Fruit fly (Drosophila melanogaster) whole organism, embryonic: ENCODE data around the gene CG6972.

Source experiments
- Blimp-1 ChIP-seq: fragments of 200-800 bp; sonication (Bioruptor generic); optimal IDR thresholded peaks from 3 replicates; lab custom pipeline; 2018; ENCODE audit warnings: missing biosample characterization, missing genetic modification characterization, mild to moderate bottlenecking, moderate library complexity, missing genetic modification reagents
- CG10543 ChIP-seq: fragments of 200-800 bp; sonication (Bioruptor generic); optimal IDR thresholded peaks from 3 replicates; lab custom pipeline; 2017; ENCODE audit warnings: missing biosample characterization, mild to moderate bottlenecking, missing genetic modification characterization, moderate library complexity
- CG11504 ChIP-seq: fragments of 200-800 bp; sonication (Bioruptor generic); optimal IDR thresholded peaks from 3 replicates; lab custom pipeline; 2019; ENCODE audit warnings: missing biosample characterization, mild to moderate bottlenecking, missing genetic modification characterization, moderate library complexity
- CG1233 ChIP-seq: fragments of 200-800 bp; sonication (Bioruptor generic); optimal IDR thresholded peaks from 4 replicates; lab custom pipeline; 2018; ENCODE audit warnings: missing biosample characterization, mild to moderate bottlenecking, missing genetic modification characterization
- CG12391 ChIP-seq: fragments of 200-800 bp; sonication (Bioruptor generic); optimal IDR thresholded peaks from 3 replicates; lab custom pipeline; 2018; ENCODE audit warnings: missing biosample characterization, mild to moderate bottlenecking, missing genetic modification characterization, moderate library complexity
- CG15696 ChIP-seq: fragments of 200-800 bp; sonication (Bioruptor generic); optimal IDR thresholded peaks from 2 replicates; lab custom pipeline; 2019; ENCODE audit warnings: missing biosample characterization, mild to moderate bottlenecking, missing genetic modification characterization, moderate library complexity
- CG17359 ChIP-seq: fragments of 200-800 bp; sonication (Bioruptor generic); optimal IDR thresholded peaks from 3 replicates; lab custom pipeline; 2018; ENCODE audit warnings: missing biosample characterization, mild to moderate bottlenecking, missing genetic modification characterization, moderate library complexity
- CG17361 ChIP-seq: fragments of 200-800 bp; sonication (Bioruptor generic); IDR thresholded peaks from 3 replicates; pipeline ENCODE4 v1.3.6; 2022; ENCODE audit warnings: missing biosample characterization, missing genetic modification characterization
- CG17829 ChIP-seq: fragments of 200-800 bp; optimal IDR thresholded peaks from 2 replicates; lab custom pipeline; 2019; ENCODE audit warnings: missing biosample characterization, mild to moderate bottlenecking, missing genetic modification characterization, moderate library complexity
- CG2678 ChIP-seq: fragments of 200-800 bp; sonication (Bioruptor generic); optimal IDR thresholded peaks from 3 replicates; lab custom pipeline; 2019; ENCODE audit warnings: missing biosample characterization, mild to moderate bottlenecking, missing genetic modification characterization, moderate library complexity
- CG31441 ChIP-seq: fragments of 200-800 bp; sonication (Bioruptor generic); IDR thresholded peaks from 2 replicates; pipeline ENCODE4 v1.3.6; 2022; ENCODE audit warnings: missing biosample characterization, missing genetic modification characterization
- CG32532 ChIP-seq: fragments of 200-800 bp; sonication (Bioruptor generic); IDR thresholded peaks from 2 replicates; pipeline ENCODE4 v1.3.6; 2022; ENCODE audit warnings: missing biosample characterization, missing genetic modification characterization
- CG7556 ChIP-seq: fragments of 200-800 bp; sonication (Bioruptor generic); optimal IDR thresholded peaks from 2 replicates; lab custom pipeline; 2017; ENCODE audit warnings: missing biosample characterization, mild to moderate bottlenecking, missing genetic modification characterization
- CG7839 ChIP-seq: fragments of 200-800 bp; sonication (Bioruptor generic); optimal IDR thresholded peaks from 3 replicates; lab custom pipeline; 2018; ENCODE audit warnings: missing biosample characterization, mild to moderate bottlenecking, missing genetic modification characterization, moderate library complexity
- CG8089 ChIP-seq: fragments of 200-800 bp; sonication (Bioruptor generic); optimal IDR thresholded peaks from 3 replicates; lab custom pipeline; 2016; ENCODE audit warnings: missing biosample characterization, missing genetic modification characterization
- CoRest ChIP-seq: fragments of 200-800 bp; sonication (Bioruptor generic); optimal IDR thresholded peaks from 3 replicates; lab custom pipeline; 2018; ENCODE audit warnings: missing biosample characterization, mild to moderate bottlenecking, missing genetic modification characterization, moderate library complexity
- Ets65A ChIP-seq: fragments of 200-800 bp; sonication (Bioruptor generic); peaks from one replicate; lab custom pipeline; 2016; ENCODE audit warnings: missing biosample characterization, missing genetic modification characterization
- Fer1 ChIP-seq: fragments of 200-800 bp; sonication (Bioruptor generic); optimal IDR thresholded peaks from 2 replicates; lab custom pipeline; 2017; ENCODE audit warnings: missing biosample characterization, mild to moderate bottlenecking, missing genetic modification characterization
- H2.0 ChIP-seq: fragments of 200-800 bp; sonication (Bioruptor generic); IDR thresholded peaks from 2 replicates; pipeline ENCODE4 v1.3.6; 2022; ENCODE audit warnings: missing biosample characterization, missing genetic modification characterization
- Hr3 ChIP-seq: fragments of 200-800 bp; sonication (Bioruptor generic); optimal IDR thresholded peaks from 3 replicates; lab custom pipeline; 2016; ENCODE audit warnings: missing biosample characterization, missing genetic modification characterization
- Hr51 ChIP-seq, 2 experiments: fragments of 200-800 bp; sonication (Bioruptor generic); optimal IDR thresholded peaks; 2 replicates in 1 of 2; 3 replicates in 1 of 2; lab custom pipeline; 2016 to 2018; ENCODE audit warnings: missing biosample characterization in 2 of 2, missing genetic modification characterization in 2 of 2, mild to moderate bottlenecking in 1 of 2, moderate library complexity in 1 of 2
- Hsf ChIP-seq: fragments of 200-800 bp; sonication (Bioruptor generic); optimal IDR thresholded peaks from 3 replicates; lab custom pipeline; 2016; ENCODE audit warnings: missing biosample characterization, missing genetic modification characterization
- Meics ChIP-seq: fragments of 200-800 bp; sonication (Bioruptor generic); optimal IDR thresholded peaks from 2 replicates; lab custom pipeline; 2017; ENCODE audit warnings: missing biosample characterization, mild to moderate bottlenecking, missing genetic modification characterization
- Oli ChIP-seq: fragments of 200-800 bp; sonication (Bioruptor generic); optimal IDR thresholded peaks from 2 replicates; lab custom pipeline; 2018; ENCODE audit warnings: missing biosample characterization, mild to moderate bottlenecking, missing genetic modification characterization, moderate library complexity
- Ptx1 ChIP-seq: fragments of 200-800 bp; sonication (Bioruptor generic); IDR thresholded peaks from 2 replicates; pipeline ENCODE4 v1.3.6; 2022; ENCODE audit warnings: missing biosample characterization, missing genetic modification characterization
- Sox102F ChIP-seq: fragments of 200-800 bp; sonication (Bioruptor generic); optimal IDR thresholded peaks from 2 replicates; lab custom pipeline; 2018; ENCODE audit warnings: missing biosample characterization, mild to moderate bottlenecking, missing genetic modification characterization, moderate library complexity
- TFAM ChIP-seq: fragments of 200-800 bp; sonication (Bioruptor generic); optimal IDR thresholded peaks from 2 replicates; lab custom pipeline; 2017; ENCODE audit warnings: missing biosample characterization, missing genetic modification characterization, inconsistent platforms
- Trl ChIP-seq, 3 experiments: fragments of >200 bp in 2 of 3; fragments of 200-800 bp in 1 of 3; sonication (Bioruptor generic) in 1 of 3; optimal IDR thresholded peaks; 2 replicates in 1 of 3; 3 replicates in 2 of 3; lab custom pipeline; 2016 to 2017; ENCODE audit warnings: missing biosample characterization in 1 of 3, missing genetic modification characterization in 1 of 3
- ato ChIP-seq: fragments of 200-800 bp; sonication (Bioruptor generic); IDR thresholded peaks from 2 replicates; pipeline ENCODE4 v1.3.6; 2022; ENCODE audit warnings: missing biosample characterization, missing genetic modification characterization; ENCODE audit not compliant: partially characterized antibody
- bab2 ChIP-seq: fragments of 200-800 bp; sonication (Bioruptor generic); optimal IDR thresholded peaks from 2 replicates; lab custom pipeline; 2016; ENCODE audit warnings: missing biosample characterization, missing genetic modification characterization
- bsh ChIP-seq, 2 experiments: fragments of 200-800 bp; sonication (Bioruptor generic); optimal IDR thresholded peaks; 2 replicates each; lab custom pipeline; 2017 to 2018; ENCODE audit warnings: mild to moderate bottlenecking in 2 of 2, missing biosample characterization in 2 of 2, missing genetic modification characterization in 2 of 2, moderate library complexity in 1 of 2
- crol ChIP-seq: fragments of 200-800 bp; sonication (Bioruptor generic); IDR thresholded peaks from 2 replicates; pipeline ENCODE4 v1.3.6; 2022; ENCODE audit warnings: missing biosample characterization, missing genetic modification characterization
- dimm ChIP-seq: fragments of 200-800 bp; sonication (Bioruptor generic); IDR thresholded peaks from 2 replicates; pipeline ENCODE4 v1.3.6; 2022; ENCODE audit warnings: missing biosample characterization, missing genetic modification characterization
- dmrt11E ChIP-seq: fragments of 200-800 bp; sonication (Bioruptor generic); optimal IDR thresholded peaks from 3 replicates; lab custom pipeline; 2018; ENCODE audit warnings: missing biosample characterization, mild to moderate bottlenecking, missing genetic modification characterization, moderate library complexity
- grau ChIP-seq: fragments of 200-800 bp; optimal IDR thresholded peaks from 3 replicates; lab custom pipeline; 2019; ENCODE audit warnings: missing biosample characterization, mild to moderate bottlenecking, missing genetic modification characterization, moderate library complexity
- lilli ChIP-seq: fragments of 200-800 bp; sonication (Bioruptor generic); optimal IDR thresholded peaks from 3 replicates; lab custom pipeline; 2016; ENCODE audit warnings: missing biosample characterization, missing genetic modification characterization
- nmo ChIP-seq: fragments of 200-800 bp; sonication (Bioruptor generic); optimal IDR thresholded peaks from 2 replicates; lab custom pipeline; 2018; ENCODE audit warnings: missing biosample characterization, mild to moderate bottlenecking, missing genetic modification characterization, moderate library complexity
- nom ChIP-seq: fragments of 200-800 bp; sonication (Bioruptor generic); optimal IDR thresholded peaks from 2 replicates; lab custom pipeline; 2017; ENCODE audit warnings: missing biosample characterization, missing genetic modification characterization, mild to moderate bottlenecking, moderate library complexity, missing genetic modification reagents
- pb ChIP-seq: fragments of 200-800 bp; sonication (Bioruptor generic); optimal IDR thresholded peaks from 3 replicates; lab custom pipeline; 2016; ENCODE audit warnings: missing biosample characterization, missing genetic modification characterization
- phol ChIP-seq: fragments of 200-800 bp; sonication (Bioruptor generic); optimal IDR thresholded peaks from 3 replicates; lab custom pipeline; 2018; ENCODE audit warnings: missing biosample characterization, mild to moderate bottlenecking, missing genetic modification characterization, moderate library complexity
- prd ChIP-seq, 3 experiments: fragments of >200 bp in 2 of 3; fragments of 200-800 bp in 1 of 3; sonication (Bioruptor generic) in 1 of 3; optimal IDR thresholded peaks in 2 of 3; IDR thresholded peaks in 1 of 3; 2 replicates in 2 of 3; 3 replicates in 1 of 3; pipeline versions ENCODE4 v1.3.6 to Lab custom; 2017 to 2022; ENCODE audit warnings: missing biosample characterization in 1 of 3, missing genetic modification characterization in 1 of 3
- sens ChIP-seq: fragments of 200-800 bp; sonication (Bioruptor generic); peaks from one replicate; lab custom pipeline; 2016; ENCODE audit warnings: missing biosample characterization, missing genetic modification characterization
- sisA ChIP-seq: fragments of 200-800 bp; sonication (Bioruptor generic); IDR thresholded peaks from 2 replicates; pipeline ENCODE4 v1.3.6; 2022; ENCODE audit warnings: missing biosample characterization, missing genetic modification characterization
- slbo ChIP-seq: fragments of 200-800 bp; sonication (Bioruptor generic); IDR thresholded peaks from 2 replicates; pipeline ENCODE4 v1.3.6; 2022; ENCODE audit warnings: missing biosample characterization, missing genetic modification characterization
- tap ChIP-seq: fragments of 200-800 bp; optimal IDR thresholded peaks from 3 replicates; lab custom pipeline; 2019; ENCODE audit warnings: missing biosample characterization, mild to moderate bottlenecking, missing genetic modification characterization, moderate library complexity
- tgo ChIP-seq: fragments of 200-800 bp; sonication (Bioruptor generic); IDR thresholded peaks from 3 replicates; pipeline ENCODE4 v1.3.6; 2022; ENCODE audit warnings: missing biosample characterization, missing genetic modification characterization
- trem ChIP-seq: fragments of 200-800 bp; optimal IDR thresholded peaks from 3 replicates; lab custom pipeline; 2019; ENCODE audit warnings: missing biosample characterization, mild to moderate bottlenecking, missing genetic modification characterization, moderate library complexity
- vvl ChIP-seq: fragments of 200-800 bp; sonication (Bioruptor generic); IDR thresholded peaks from 2 replicates; pipeline ENCODE4 v1.3.6; 2022; ENCODE audit warnings: missing biosample characterization, missing genetic modification characterization
- zf30C ChIP-seq: fragments of 200-800 bp; sonication (Bioruptor generic); optimal IDR thresholded peaks from 3 replicates; lab custom pipeline; 2018; ENCODE audit warnings: missing biosample characterization, mild to moderate bottlenecking, missing genetic modification characterization

Gene CG6972

DNA sequence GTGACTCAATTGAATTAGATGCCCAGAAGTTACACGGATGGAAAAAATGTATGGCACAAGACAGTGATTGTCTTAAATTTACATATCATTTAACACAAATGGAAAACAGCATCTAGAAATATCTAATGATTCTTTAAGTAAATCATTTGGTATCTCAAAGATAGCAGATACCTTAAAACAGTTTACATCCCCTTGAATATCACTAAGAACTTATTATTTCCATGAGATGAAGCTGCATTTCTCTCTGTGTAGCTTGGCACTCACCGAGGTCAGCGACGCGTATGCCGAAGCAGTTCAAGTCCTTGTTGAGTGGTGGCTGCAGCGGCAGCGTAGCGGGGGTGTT lies 17.8 kb downstream of the CG6972 start (continued):
- peak; percentile 64 for TF ChIP-seq CG11504
- no peak for TF ChIP-seq prd (optimal IDR thresholded peaks at IDR 0.05; lab: Kevin White, UChicago)
- TF ChIP-seq prd (GFP tag; IDR thresholded peaks at IDR 0.05; lab: Robert Waterston, UW): 0 out of 3 replicates have a peak, but pooled peaks have one; percentile 23
- TF ChIP-seq dmrt11E (tag; lab: Kevin White, UChicago): peak; percentile 32
- TF ChIP-seq lilli: peak; percentile 14
- TF ChIP-seq sisA (GFP tag; lab: Robert Waterston, UW): peak; percentile 44; the same call in 1 of the 2 replicates
- TF ChIP-seq tgo (GFP tag; lab: Robert Waterston, UW): no peak
- peak; percentile 35 for TF ChIP-seq CG10543
- peak; percentile 40 for TF ChIP-seq CoRest (tag; lab: Kevin White, UChicago)
- peak; percentile 27 for TF ChIP-seq Fer1 (GFP tag; lab: Kevin White, UChicago)
- TF ChIP-seq trem (tag; lab: Kevin White, UChicago): peak; percentile 37
- peak; percentile 44 for TF ChIP-seq Oli (tag; lab: Kevin White, UChicago)
- peak; percentile 46 for TF ChIP-seq CG7556 (GFP tag; lab: Kevin White, UChicago)
- peak; percentile 44; the same call in 1 of the 2 replicates for TF ChIP-seq CG31441 (GFP tag; lab: Robert Waterston, UW)
- no peak for TF ChIP-seq CG8089 (GFP tag; lab: Kevin White, UChicago)
- peak in 1 of 2 experiments; percentile 48 for TF ChIP-seq bsh (GFP tag; optimal IDR thresholded peaks at IDR 0.05; lab: Kevin White, UChicago)
- peak; percentile 47 for TF ChIP-seq CG17829
- 0 out of 2 replicates have a peak, but pooled peaks have one; percentile 18 for TF ChIP-seq slbo (GFP tag; lab: Robert Waterston, UW)
- peak; percentile 3 for TF ChIP-seq CG1233 (GFP tag; lab: Kevin White, UChicago)
- no peak for TF ChIP-seq pb
- TF ChIP-seq dimm (GFP tag; lab: Robert Waterston, UW): no peak
- peak; percentile 60 for TF ChIP-seq Blimp-1 (GFP tag; lab: Kevin White, UChicago)
- peak; percentile 35 for TF ChIP-seq bab2
- no peak for TF ChIP-seq ato (GFP tag; lab: Robert Waterston, UW)
- peak; percentile 50 for TF ChIP-seq phol (tag; lab: Kevin White, UChicago)
- peak; percentile 43; the same call in 1 of the 3 replicates for TF ChIP-seq CG17361
- TF ChIP-seq Trl (optimal IDR thresholded peaks at IDR 0.05; lab: Kevin White, UChicago): no peak
- no peak for TF ChIP-seq Trl (GFP tag; optimal IDR thresholded peaks at IDR 0.05; lab: Kevin White, UChicago)
- TF ChIP-seq Sox102F (GFP tag; lab: Kevin White, UChicago): peak; percentile 33
- TF ChIP-seq crol (GFP tag; lab: Robert Waterston, UW): no peak
- TF ChIP-seq Ets65A (GFP tag; lab: Kevin White, UChicago): no peak
- no peak for TF ChIP-seq TFAM (GFP tag; lab: Kevin White, UChicago)
- peak; percentile 12 for TF ChIP-seq Hsf (GFP tag; lab: Kevin White, UChicago)
- peak; percentile 72 for TF ChIP-seq zf30C (GFP tag; lab: Kevin White, UChicago)
- TF ChIP-seq nom (GFP tag; lab: Kevin White, UChicago): no peak
- TF ChIP-seq CG15696 (tag; lab: Kevin White, UChicago): peak; percentile 46
- peak; percentile 34 for TF ChIP-seq H2.0 (GFP tag; lab: Robert Waterston, UW)
- peak; percentile 60 for TF ChIP-seq CG2678 (tag; lab: Kevin White, UChicago)
- peak; percentile 14 for TF ChIP-seq CG12391
- peak; percentile 61 for TF ChIP-seq nmo (GFP tag; lab: Kevin White, UChicago)
- 0 out of 2 replicates have a peak, but pooled peaks have one; percentile 23 for TF ChIP-seq vvl (GFP tag; lab: Robert Waterston, UW)
- TF ChIP-seq grau (tag; lab: Kevin White, UChicago): peak; percentile 33
- peak in 1 of 2 experiments; percentile 41 for TF ChIP-seq Hr51 (GFP tag; optimal IDR thresholded peaks at IDR 0.05; lab: Kevin White, UChicago)
- peak; percentile 6 for TF ChIP-seq Meics
- peak; percentile 10; the same call in 1 of the 2 replicates for TF ChIP-seq CG32532 (GFP tag; lab: Robert Waterston, UW)
- peak; percentile 55 for TF ChIP-seq CG7839 (tag; lab: Kevin White, UChicago)
- TF ChIP-seq tap (tag; lab: Kevin White, UChicago): peak; percentile 8
- TF ChIP-seq Hr3: peak; percentile 6
- TF ChIP-seq sens: peak; percentile 86
- TF ChIP-seq Ptx1 (GFP tag; lab: Robert Waterston, UW): 0 out of 2 replicates have a peak, but pooled peaks have one; percentile 30
- TF ChIP-seq CG17359 (tag; lab: Kevin White, UChicago): peak; percentile 62
